Worm (Caenorhabditis elegans): ENCODE data around the gene W02D7.4.

Gene W02D7.4

DNA sequence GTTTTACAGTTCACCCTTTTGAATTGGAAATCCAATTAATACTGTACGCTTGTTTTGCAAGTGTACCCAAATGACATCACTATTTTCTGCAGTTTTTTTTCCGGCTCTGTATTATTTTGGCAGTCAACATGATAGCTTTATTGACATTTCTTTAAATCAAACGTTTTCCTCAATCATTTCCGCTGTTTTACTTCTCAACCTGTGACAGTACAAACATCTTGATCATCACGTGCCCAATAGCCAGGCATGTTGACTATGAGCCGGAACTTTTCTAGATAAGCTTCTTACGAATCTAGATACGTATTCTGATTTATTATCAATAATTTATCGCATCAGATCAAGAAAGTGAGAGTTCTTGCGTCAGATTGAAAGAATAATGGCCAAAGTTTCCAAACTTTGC, 27.5 kb downstream of the W02D7.4 start:
- TF ChIP-seq hnd-1 (tag; optimal IDR thresholded peaks at IDR 0.05) (no peak), pes-1 (GFP tag; IDR thresholded peaks at IDR 0.05) (no peak), tra-4 (tag; optimal IDR thresholded peaks at IDR 0.05) (no peak), ceh-36 (tag; optimal IDR thresholded peaks at IDR 0.05) (no peak), F13C5.2 (tag; optimal IDR thresholded peaks at IDR 0.05) (no peak), aly-1 (tag; optimal IDR thresholded peaks at IDR 0.05) (no peak), tbx-37 (GFP tag; conservative IDR thresholded peaks at IDR 0.05) (no peak), ceh-13 (GFP tag; optimal IDR thresholded peaks at IDR 0.05) (no peak), ama-1 (optimal IDR thresholded peaks at IDR 0.05) (no peak), scrt-1 (GFP tag; IDR thresholded peaks at IDR 0.05) (no peak), hmbx-1 (tag; optimal IDR thresholded peaks at IDR 0.05) (no peak), hmg-4 (GFP tag; optimal IDR thresholded peaks at IDR 0.05) (no peak), sea-1 (GFP tag; conservative IDR thresholded peaks at IDR 0.05) (no peak)

DNA sequence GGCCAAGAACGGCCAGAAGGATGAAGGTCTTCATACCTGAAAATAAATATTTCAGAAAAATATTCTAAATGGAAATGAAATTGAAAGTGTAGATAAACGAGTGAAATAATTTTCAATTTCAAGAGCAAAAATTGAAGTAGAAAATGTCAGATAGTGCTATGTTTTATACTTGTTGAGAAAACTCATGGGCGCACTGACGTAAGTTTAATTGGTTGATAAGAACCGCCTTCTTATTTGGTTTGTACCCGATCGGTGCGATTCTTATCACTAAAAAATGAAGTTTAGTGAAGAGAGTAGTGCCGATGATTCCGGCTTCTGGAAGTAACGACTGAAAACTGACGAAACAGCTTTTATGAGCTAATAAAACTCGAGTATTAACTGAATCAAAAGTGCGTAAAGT, 28.5 kb downstream of the W02D7.4 start, which contains the start of the genes asp-6 and asp-12:
Gene asp-6 (minus strand): TSS at position 36 of the 400 bp plus-strand sequence.
Gene asp-12 (plus strand): TSS at position 309 of the 400 bp plus-strand sequence.
- TF ChIP-seq ceh-13 (GFP tag; optimal IDR thresholded peaks at IDR 0.05), result no peak
- no peak for TF ChIP-seq ama-1 (optimal IDR thresholded peaks at IDR 0.05)

DNA sequence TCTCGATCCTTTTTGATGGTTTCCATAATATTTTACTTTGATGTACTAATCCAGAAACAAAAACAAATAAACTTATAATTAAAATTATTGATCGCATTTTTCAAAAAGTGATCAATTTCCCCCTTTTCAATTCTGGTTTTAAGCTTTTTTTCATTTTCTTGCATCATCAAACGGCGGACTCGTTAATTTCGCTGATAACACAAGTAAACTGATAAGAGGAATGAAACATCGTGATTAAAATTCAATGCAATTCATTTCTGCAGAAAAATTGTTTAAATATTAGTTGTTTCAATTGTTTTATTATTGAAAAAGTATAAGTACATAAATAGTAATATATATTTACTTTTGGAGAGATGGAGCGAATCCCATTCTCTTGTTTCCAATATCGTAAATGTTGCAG, 30.1 kb downstream of the W02D7.4 start:
- TF ChIP-seq scrt-1 (GFP tag; IDR thresholded peaks at IDR 0.05), result no peak
- TF ChIP-seq ama-1 (optimal IDR thresholded peaks at IDR 0.05), result no peak
- TF ChIP-seq tbx-11 (GFP tag; IDR thresholded peaks at IDR 0.05), result no peak
- TF ChIP-seq aly-1 (tag; optimal IDR thresholded peaks at IDR 0.05), result no peak
- TF ChIP-seq pes-1 (GFP tag; IDR thresholded peaks at IDR 0.05), result no peak
- no peak for TF ChIP-seq ceh-13 (GFP tag; optimal IDR thresholded peaks at IDR 0.05)
- TF ChIP-seq ets-7 (tag; optimal IDR thresholded peaks at IDR 0.05), result no peak
- TF ChIP-seq flt-1 (GFP tag; IDR thresholded peaks at IDR 0.05), result no peak
- TF ChIP-seq ceh-36 (tag; optimal IDR thresholded peaks at IDR 0.05), result no peak
- TF ChIP-seq F13C5.2 (tag; optimal IDR thresholded peaks at IDR 0.05), result no peak
- no peak for TF ChIP-seq sea-1 (GFP tag; conservative IDR thresholded peaks at IDR 0.05)
- TF ChIP-seq hnd-1 (tag; optimal IDR thresholded peaks at IDR 0.05), result no peak
- no peak for TF ChIP-seq tra-4 (tag; optimal IDR thresholded peaks at IDR 0.05)
- TF ChIP-seq B0310.2 (tag; optimal IDR thresholded peaks at IDR 0.05), result no peak
- TF ChIP-seq hmg-4 (GFP tag; optimal IDR thresholded peaks at IDR 0.05), result no peak
- TF ChIP-seq tbx-37 (GFP tag; conservative IDR thresholded peaks at IDR 0.05), result no peak
- no peak for TF ChIP-seq hmbx-1 (tag; optimal IDR thresholded peaks at IDR 0.05)

DNA sequence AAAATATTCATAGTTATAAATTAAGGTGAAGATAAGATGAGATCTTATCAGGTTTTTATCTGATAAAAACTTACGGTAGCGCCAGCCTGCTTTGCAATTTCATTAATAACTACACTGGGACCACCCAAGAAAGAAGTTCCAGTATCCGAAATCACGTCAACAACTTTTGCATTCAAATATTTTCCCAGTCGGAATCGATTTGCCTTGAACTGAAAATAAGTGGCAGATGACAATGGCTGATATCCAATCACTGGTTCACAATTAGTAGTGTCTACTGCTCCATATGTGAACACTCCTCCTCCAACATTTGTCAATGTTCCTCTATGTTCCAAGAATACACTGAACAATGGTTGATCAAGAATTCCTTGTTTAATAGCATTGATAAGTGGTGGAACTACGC, 31.2 kb downstream of the W02D7.4 start, which contains the start of gene F21F8.5:
Gene F21F8.5 (minus strand): TSS at position 101 of the 400 bp plus-strand sequence.
- no peak for TF ChIP-seq tbx-11 (GFP tag; IDR thresholded peaks at IDR 0.05)
- TF ChIP-seq hmg-4 (GFP tag; optimal IDR thresholded peaks at IDR 0.05), result no peak
- no peak for TF ChIP-seq F13C5.2 (tag; optimal IDR thresholded peaks at IDR 0.05)
- TF ChIP-seq sea-1 (GFP tag; conservative IDR thresholded peaks at IDR 0.05), result no peak
- no peak for TF ChIP-seq tbx-37 (GFP tag; conservative IDR thresholded peaks at IDR 0.05)

DNA sequence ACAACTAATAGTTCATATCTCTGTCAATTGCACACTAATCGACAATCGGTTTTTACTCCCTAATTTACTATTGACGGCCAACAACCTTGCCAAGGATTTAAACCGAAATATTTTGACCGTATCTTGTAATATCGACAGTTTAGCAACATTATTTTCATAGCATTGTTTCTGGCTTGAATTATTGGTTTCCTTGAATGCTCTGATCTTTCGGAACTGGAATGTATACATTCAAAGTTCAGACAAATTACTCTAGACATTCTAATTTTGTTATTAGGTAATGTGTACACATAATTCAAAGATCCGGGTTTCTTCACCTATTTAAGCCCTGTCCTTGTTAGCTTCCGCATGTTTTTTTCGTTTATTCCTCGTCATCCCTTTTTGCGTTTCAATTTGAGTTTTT, 33.5 kb downstream of the W02D7.4 start, which contains the start of gene C16D9.9:
Gene C16D9.9 (plus strand): TSS at position 301 of the 400 bp plus-strand sequence.
- TF ChIP-seq ceh-13 (GFP tag; optimal IDR thresholded peaks at IDR 0.05), result no peak
- no peak for TF ChIP-seq F13C5.2 (tag; optimal IDR thresholded peaks at IDR 0.05)
- TF ChIP-seq B0310.2 (tag; optimal IDR thresholded peaks at IDR 0.05), result no peak
- no peak for TF ChIP-seq scrt-1 (GFP tag; IDR thresholded peaks at IDR 0.05)
- TF ChIP-seq hmbx-1 (tag; optimal IDR thresholded peaks at IDR 0.05), result no peak
- TF ChIP-seq sea-1 (GFP tag; conservative IDR thresholded peaks at IDR 0.05), result no peak

DNA sequence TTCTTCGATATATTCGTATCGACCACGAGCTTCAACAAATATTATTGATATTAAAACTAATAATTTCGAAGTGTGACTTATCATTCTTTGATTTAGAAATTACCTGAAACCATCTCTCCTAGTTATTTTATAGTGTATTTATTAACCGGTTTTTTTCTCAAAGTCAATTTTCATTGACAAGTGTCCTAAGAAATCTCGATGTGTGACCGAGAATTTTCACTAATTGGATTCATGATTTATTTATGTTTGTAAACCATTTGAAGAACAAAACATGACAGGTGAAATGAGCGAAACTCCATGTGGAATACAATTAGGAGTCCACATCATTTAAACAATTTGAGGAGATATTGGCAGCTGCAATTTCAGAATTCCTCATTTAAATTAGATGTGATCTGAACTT, 33.9 kb downstream of the W02D7.4 start, which contains the start of gene C16D9.8:
Gene C16D9.8 (minus strand): TSS at position 101 of the 400 bp plus-strand sequence.
- TF ChIP-seq ceh-36 (tag; optimal IDR thresholded peaks at IDR 0.05) (no peak), ets-7 (tag; optimal IDR thresholded peaks at IDR 0.05) (no peak), F13C5.2 (tag; optimal IDR thresholded peaks at IDR 0.05) (no peak), ceh-13 (GFP tag; optimal IDR thresholded peaks at IDR 0.05) (no peak), aly-1 (tag; optimal IDR thresholded peaks at IDR 0.05) (no peak), sea-1 (GFP tag; conservative IDR thresholded peaks at IDR 0.05) (no peak), tbx-37 (GFP tag; conservative IDR thresholded peaks at IDR 0.05) (no peak), hmg-4 (GFP tag; optimal IDR thresholded peaks at IDR 0.05) (no peak), tra-4 (tag; optimal IDR thresholded peaks at IDR 0.05) (no peak), tbx-11 (GFP tag; IDR thresholded peaks at IDR 0.05) (no peak), scrt-1 (GFP tag; IDR thresholded peaks at IDR 0.05) (no peak), flt-1 (GFP tag; IDR thresholded peaks at IDR 0.05) (no peak), ama-1 (optimal IDR thresholded peaks at IDR 0.05) (no peak), B0310.2 (tag; optimal IDR thresholded peaks at IDR 0.05) (no peak), hnd-1 (tag; optimal IDR thresholded peaks at IDR 0.05) (no peak), hmbx-1 (tag; optimal IDR thresholded peaks at IDR 0.05) (no peak), pes-1 (GFP tag; IDR thresholded peaks at IDR 0.05) (no peak)

DNA sequence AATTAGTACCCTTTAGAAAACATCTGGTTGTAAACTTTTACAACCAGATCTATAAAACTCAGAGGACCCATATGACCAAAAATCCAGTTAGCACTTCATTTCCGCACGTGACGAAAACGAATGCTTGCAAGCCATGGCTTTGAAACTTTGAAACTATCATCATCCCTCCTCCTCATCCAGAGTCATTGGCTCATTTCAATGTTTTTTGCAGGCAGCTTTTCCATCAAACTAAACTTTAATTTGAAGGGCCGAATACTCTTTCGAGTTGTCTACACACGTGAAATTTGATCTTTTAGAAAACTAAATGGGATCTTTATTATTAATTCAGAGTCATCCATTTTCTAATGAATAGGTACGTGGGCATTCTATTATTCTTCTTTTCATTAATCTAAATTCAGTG, 35.2 kb downstream of the W02D7.4 start:
- TF ChIP-seq scrt-1 (GFP tag; IDR thresholded peaks at IDR 0.05), result no peak
- no peak for TF ChIP-seq hmg-4 (GFP tag; optimal IDR thresholded peaks at IDR 0.05)
- TF ChIP-seq flt-1 (GFP tag; IDR thresholded peaks at IDR 0.05), result no peak
- no peak for TF ChIP-seq hnd-1 (tag; optimal IDR thresholded peaks at IDR 0.05)
- no peak for TF ChIP-seq sea-1 (GFP tag; conservative IDR thresholded peaks at IDR 0.05)
- TF ChIP-seq ceh-13 (GFP tag; optimal IDR thresholded peaks at IDR 0.05), result no peak
- TF ChIP-seq tra-4 (tag; optimal IDR thresholded peaks at IDR 0.05), result no peak
- no peak for TF ChIP-seq aly-1 (tag; optimal IDR thresholded peaks at IDR 0.05)
- no peak for TF ChIP-seq hmbx-1 (tag; optimal IDR thresholded peaks at IDR 0.05)
- TF ChIP-seq tbx-37 (GFP tag; conservative IDR thresholded peaks at IDR 0.05), result no peak
- TF ChIP-seq F13C5.2 (tag; optimal IDR thresholded peaks at IDR 0.05), result no peak
- TF ChIP-seq B0310.2 (tag; optimal IDR thresholded peaks at IDR 0.05), result no peak
- TF ChIP-seq tbx-11 (GFP tag; IDR thresholded peaks at IDR 0.05), result no peak
- no peak for TF ChIP-seq ceh-36 (tag; optimal IDR thresholded peaks at IDR 0.05)
- no peak for TF ChIP-seq ama-1 (optimal IDR thresholded peaks at IDR 0.05)
- TF ChIP-seq ets-7 (tag; optimal IDR thresholded peaks at IDR 0.05), result no peak

DNA sequence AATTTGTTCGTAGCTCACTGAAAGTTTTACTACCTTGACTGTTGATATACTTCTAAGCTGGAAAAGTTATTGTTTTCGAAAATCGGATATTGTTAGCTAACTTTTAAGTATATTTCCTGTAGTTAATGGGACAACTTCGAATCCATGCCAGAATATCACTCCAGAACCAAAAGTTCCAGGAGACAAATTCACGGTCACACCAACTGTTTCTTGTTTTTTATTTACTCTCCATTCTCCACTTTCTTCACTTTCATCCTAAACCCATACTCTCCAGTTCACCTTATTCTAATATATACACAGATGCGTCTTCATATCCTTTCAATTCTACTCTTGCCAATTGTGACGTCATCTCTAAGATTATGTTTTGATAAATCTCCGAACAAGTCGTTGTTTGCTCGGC, 38.4 kb downstream of the W02D7.4 start, which contains the start of gene C16D9.1:
Gene C16D9.1 (plus strand): TSS at position 301 of the 400 bp plus-strand sequence.
- TF ChIP-seq F13C5.2 (tag; optimal IDR thresholded peaks at IDR 0.05) (no peak), hmbx-1 (tag; optimal IDR thresholded peaks at IDR 0.05) (no peak), tra-4 (tag; optimal IDR thresholded peaks at IDR 0.05) (no peak), tbx-37 (GFP tag; conservative IDR thresholded peaks at IDR 0.05) (no peak), flt-1 (GFP tag; IDR thresholded peaks at IDR 0.05) (no peak), aly-1 (tag; optimal IDR thresholded peaks at IDR 0.05) (no peak), ceh-36 (tag; optimal IDR thresholded peaks at IDR 0.05) (no peak), B0310.2 (tag; optimal IDR thresholded peaks at IDR 0.05) (no peak), scrt-1 (GFP tag; IDR thresholded peaks at IDR 0.05) (no peak), ceh-13 (GFP tag; optimal IDR thresholded peaks at IDR 0.05) (no peak), hmg-4 (GFP tag; optimal IDR thresholded peaks at IDR 0.05) (no peak), pes-1 (GFP tag; IDR thresholded peaks at IDR 0.05) (no peak), tbx-11 (GFP tag; IDR thresholded peaks at IDR 0.05) (no peak), ama-1 (optimal IDR thresholded peaks at IDR 0.05) (no peak)

All from whole organism, early embryonic.